Worm (Caenorhabditis elegans) whole organism, L1 larva: ENCODE results near the gene C24H12.4.

ENCODE experiments used
- aly-2 ChIP-seq: fragments of 150-350 bp; optimal IDR thresholded peaks from 2 replicates; lab custom pipeline; 2014; ENCODE audit warnings: missing biosample characterization, missing genetic modification characterization
- ceh-82 ChIP-seq, 3 experiments: fragments of 150-350 bp in 1 of 3; sonication (generic microtip) in 2 of 3; optimal IDR thresholded peaks; 2 replicates each; lab custom pipeline; 2014 to 2017; ENCODE audit warnings: missing biosample characterization in 3 of 3, missing genetic modification characterization in 3 of 3
- fkh-10 ChIP-seq: sonication (generic microtip); optimal IDR thresholded peaks from 2 replicates; lab custom pipeline; 2017; ENCODE audit warnings: missing biosample characterization, missing genetic modification reagents, missing genetic modification characterization
- nhr-77 ChIP-seq: fragments of 150-350 bp; optimal IDR thresholded peaks from 2 replicates; lab custom pipeline; 2014; ENCODE audit warnings: missing biosample characterization, missing genetic modification characterization
- pqm-1 ChIP-seq: sonication (generic microtip); optimal IDR thresholded peaks from 3 replicates; lab custom pipeline; 2017; ENCODE audit warnings: missing biosample characterization, missing genetic modification characterization
- unc-62 ChIP-seq: fragments of 150-350 bp; optimal IDR thresholded peaks from 2 replicates; lab custom pipeline; 2014; ENCODE audit warnings: missing biosample characterization, missing genetic modification reagents, missing genetic modification characterization
- ztf-11 ChIP-seq, 2 experiments: sonication (generic microtip); optimal IDR thresholded peaks; 2 replicates each; lab custom pipeline; 2016 to 2017; ENCODE audit warnings: missing genetic modification characterization in 2 of 2, missing biosample characterization in 1 of 2, missing compliant biosample characterization in 1 of 2

DNA sequence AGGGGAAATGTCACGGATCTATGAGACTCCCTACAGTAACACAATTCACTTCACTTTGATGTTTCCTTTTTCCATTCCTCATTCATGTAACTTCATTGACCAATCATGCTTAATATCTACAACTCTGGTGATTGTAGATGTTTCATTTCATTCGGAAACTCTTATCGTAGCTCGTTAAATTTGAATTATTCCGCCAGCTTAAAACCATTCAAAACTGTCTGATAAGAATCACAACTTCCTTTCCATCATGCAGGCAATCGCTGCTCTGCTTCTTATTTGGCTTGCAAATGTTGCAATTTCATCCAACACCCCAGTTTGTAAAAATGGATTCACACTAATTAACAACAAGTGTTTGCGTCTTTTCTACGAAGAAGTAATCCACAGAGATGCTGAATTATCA lies 8.6 kb upstream of the C24H12.4 start, which contains the start of gene clec-10:
- no peak for TF ChIP-seq ceh-82 (tag; optimal IDR thresholded peaks at IDR 0.05; lab: Kevin White, UChicago)
- TF ChIP-seq nhr-77: no peak
- TF ChIP-seq fkh-10 (GFP tag; lab: Kevin White, UChicago): no peak
- no peak for TF ChIP-seq aly-2
- no peak for TF ChIP-seq ztf-11 (tag; optimal IDR thresholded peaks at IDR 0.05; lab: Kevin White, UChicago)
- no peak for TF ChIP-seq pqm-1 (tag; lab: Kevin White, UChicago)
- TF ChIP-seq unc-62 (GFP tag; lab: Kevin White, UChicago): no peak
